Worm (Caenorhabditis elegans) whole organism, L2 larva: ENCODE data around the gene F09C6.16.

Source experiments
- ama-1 ChIP-seq: fragments of 150-350 bp; optimal IDR thresholded peaks from 2 replicates; lab custom pipeline; 2018; ENCODE audit warnings: inconsistent platforms
- fos-1 ChIP-seq: fragments of 150-350 bp; optimal IDR thresholded peaks from 2 replicates; lab custom pipeline; 2014; ENCODE audit warnings: missing biosample characterization, missing genetic modification characterization
- lin-13 ChIP-seq: fragments of 150-350 bp; optimal IDR thresholded peaks from 2 replicates; lab custom pipeline; 2014; ENCODE audit warnings: missing biosample characterization, missing genetic modification reagents, missing genetic modification characterization
- lin-39 ChIP-seq: fragments of 150-350 bp; optimal IDR thresholded peaks from 2 replicates; lab custom pipeline; 2014; ENCODE audit warnings: missing biosample characterization, missing genetic modification reagents, missing genetic modification characterization
- nhr-10 ChIP-seq: sonication (generic microtip); optimal IDR thresholded peaks from 2 replicates; lab custom pipeline; 2017; ENCODE audit warnings: missing biosample characterization, missing genetic modification characterization
- nhr-12 ChIP-seq: fragments of 150-350 bp; optimal IDR thresholded peaks from 2 replicates; lab custom pipeline; 2014; ENCODE audit warnings: missing biosample characterization, missing genetic modification characterization
- unc-62 ChIP-seq: fragments of 150-350 bp; optimal IDR thresholded peaks from 2 replicates; lab custom pipeline; 2014; ENCODE audit warnings: missing biosample characterization, missing genetic modification reagents, missing genetic modification characterization

- TF ChIP-seq fos-1 (tag; lab: Kevin White, UChicago): no peak
- no peak for TF ChIP-seq unc-62 (GFP tag; lab: Kevin White, UChicago)
- no peak for TF ChIP-seq nhr-10 (tag; lab: Kevin White, UChicago)
- no peak for TF ChIP-seq nhr-12 (tag; lab: Kevin White, UChicago)
- no peak for TF ChIP-seq ama-1 (lab: Kevin White, UChicago)
- TF ChIP-seq lin-13: no peak
- no peak for TF ChIP-seq lin-39 (tag; lab: Kevin White, UChicago)
Measured at ce11 chrV:16954766-16955165, 45.0 kb upstream of the F09C6.16 start, which contains the start of gene srh-206.
